Worm (Caenorhabditis elegans) whole organism, early embryonic: ENCODE results near the gene col-96.

Experiments used
- hnd-1 ChIP-seq: sonication (generic microtip); optimal IDR thresholded peaks from 2 replicates; lab custom pipeline; 2016; ENCODE audit warnings: missing genetic modification characterization, missing compliant biosample characterization
- scrt-1 ChIP-seq: fragments of 200-800 bp; sonication (Bioruptor generic); IDR thresholded peaks from 2 replicates; pipeline ENCODE4 v1.3.6; 2022; ENCODE audit warnings: missing genetic modification characterization, missing compliant biosample characterization
- tra-4 ChIP-seq: sonication (generic microtip); optimal IDR thresholded peaks from 2 replicates; lab custom pipeline; 2017; ENCODE audit warnings: missing genetic modification characterization, missing compliant biosample characterization

DNA sequence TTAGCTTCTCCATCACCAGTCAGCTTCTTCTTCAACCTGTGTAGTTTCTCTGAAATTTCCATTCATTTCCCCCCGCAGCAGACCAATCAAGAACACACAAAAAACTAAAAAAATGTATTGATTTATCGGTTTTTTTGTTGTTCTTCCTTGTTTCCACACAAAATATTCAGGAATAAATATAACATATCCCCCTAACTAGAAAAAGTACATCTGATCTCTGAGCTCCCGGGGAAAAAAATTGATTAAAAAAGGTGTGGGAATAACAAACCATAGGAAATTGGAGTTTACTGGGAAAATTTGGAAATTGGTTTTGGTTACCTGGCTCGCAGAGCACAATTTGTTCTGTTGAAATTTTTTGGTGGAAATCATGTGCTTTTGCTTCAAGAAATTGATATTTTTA lies 11.6 kb downstream of the col-96 start, which contains the start of gene Y41C4A.22:
- TF ChIP-seq scrt-1 (GFP tag; lab: Robert Waterston, UW) (no peak), tra-4 (tag; lab: Kevin White, UChicago) (no peak), hnd-1 (tag; lab: Kevin White, UChicago) (no peak)
